Worm (Caenorhabditis elegans) whole organism, young adult: ENCODE data around the gene ent-2.

Source experiments
- F10E7.11 ChIP-seq: sonication (generic microtip); optimal IDR thresholded peaks from 2 replicates; lab custom pipeline; 2017; ENCODE audit warnings: mild to moderate bottlenecking, missing genetic modification characterization, moderate library complexity, missing compliant biosample characterization
- F33H1.4 ChIP-seq: fragments of 200-800 bp; sonication (Bioruptor generic); IDR thresholded peaks from 2 replicates; pipeline ENCODE4 v1.3.6; 2022; ENCODE audit warnings: missing genetic modification reagents, missing genetic modification characterization, missing compliant biosample characterization
- F52B5.7 ChIP-seq: sonication (generic microtip); optimal IDR thresholded peaks from 2 replicates; lab custom pipeline; 2016; ENCODE audit warnings: mild to moderate bottlenecking, missing genetic modification characterization, missing compliant biosample characterization
- F57A8.1 ChIP-seq: fragments of 200-800 bp; sonication (Bioruptor generic); optimal IDR thresholded peaks from 2 replicates; lab custom pipeline; 2018; ENCODE audit warnings: mild to moderate bottlenecking, missing genetic modification characterization, moderate library complexity, missing compliant biosample characterization
- F57C9.4 ChIP-seq: sonication (generic microtip); optimal IDR thresholded peaks from 2 replicates; lab custom pipeline; 2017; ENCODE audit warnings: mild to moderate bottlenecking, missing genetic modification characterization, missing compliant biosample characterization
- K11D2.4 ChIP-seq: fragments of 200-800 bp; sonication (Bioruptor generic); IDR thresholded peaks from 2 replicates; pipeline ENCODE4 v1.3.6; 2022; ENCODE audit warnings: missing genetic modification reagents, missing genetic modification characterization, missing compliant biosample characterization
- Y53F4B.3 ChIP-seq: fragments of 200-800 bp; sonication (Bioruptor generic); IDR thresholded peaks from 2 replicates; pipeline ENCODE4 v1.3.6; 2022; ENCODE audit warnings: missing genetic modification reagents, missing genetic modification characterization, missing compliant biosample characterization
- Y79H2A.3 ChIP-seq: fragments of 200-800 bp; sonication (Bioruptor generic); conservative IDR thresholded peaks from 2 replicates; pipeline ENCODE4 v1.3.6; 2022; ENCODE audit warnings: missing genetic modification reagents, missing genetic modification characterization, missing compliant biosample characterization
- aptf-2 ChIP-seq: fragments of 200-800 bp; sonication (Bioruptor generic); conservative IDR thresholded peaks from 2 replicates; pipeline ENCODE4 v1.3.6; 2022; ENCODE audit warnings: missing genetic modification reagents, missing genetic modification characterization, missing compliant biosample characterization
- attf-3 ChIP-seq: fragments of 200-800 bp; sonication (Bioruptor generic); conservative IDR thresholded peaks from 2 replicates; pipeline ENCODE4 v1.3.6; 2022; ENCODE audit warnings: missing genetic modification reagents, missing genetic modification characterization, missing compliant biosample characterization
- attf-6 ChIP-seq: fragments of 200-800 bp; sonication (Bioruptor generic); IDR thresholded peaks from 2 replicates; pipeline ENCODE4 v1.3.6; 2022; ENCODE audit warnings: missing genetic modification reagents, missing genetic modification characterization, missing compliant biosample characterization
- bed-1 ChIP-seq: fragments of 200-800 bp; sonication (Bioruptor generic); IDR thresholded peaks from 2 replicates; pipeline ENCODE4 v1.3.6; 2022; ENCODE audit warnings: missing genetic modification reagents, missing genetic modification characterization, missing compliant biosample characterization
- cebp-1 ChIP-seq, 2 experiments: fragments of 200-800 bp in 1 of 2; sonication (Bioruptor generic) in 1 of 2; sonication (generic microtip) in 1 of 2; IDR thresholded peaks in 1 of 2; optimal IDR thresholded peaks in 1 of 2; 2 replicates each; pipeline versions ENCODE4 v1.3.6 to Lab custom; 2017 to 2022; ENCODE audit warnings: missing compliant biosample characterization in 2 of 2, missing genetic modification characterization in 2 of 2, mild to moderate bottlenecking in 1 of 2, missing genetic modification reagents in 1 of 2, moderate library complexity in 1 of 2
- ceh-100 ChIP-seq: fragments of 200-800 bp; sonication (Bioruptor generic); IDR thresholded peaks from 2 replicates; pipeline ENCODE4 v1.3.6; 2022; ENCODE audit warnings: missing genetic modification reagents, missing genetic modification characterization, missing compliant biosample characterization
- dox-1 ChIP-seq: fragments of 200-800 bp; sonication (Bioruptor generic); IDR thresholded peaks from 2 replicates; pipeline ENCODE4 v1.3.6; 2022; ENCODE audit warnings: missing genetic modification reagents, missing genetic modification characterization, missing compliant biosample characterization
- dpl-1 ChIP-seq: fragments of 150-350 bp; optimal IDR thresholded peaks from 2 replicates; lab custom pipeline; 2014; ENCODE audit warnings: missing biosample characterization, missing genetic modification reagents, missing genetic modification characterization
- egl-44 ChIP-seq: fragments of 200-800 bp; sonication (Bioruptor generic); IDR thresholded peaks from 2 replicates; pipeline ENCODE4 v1.3.6; 2022; ENCODE audit warnings: missing genetic modification reagents, missing genetic modification characterization, missing compliant biosample characterization
- ets-4 ChIP-seq: fragments of 200-800 bp; sonication (Bioruptor generic); optimal IDR thresholded peaks from 2 replicates; lab custom pipeline; 2018; ENCODE audit warnings: mild to moderate bottlenecking, missing genetic modification characterization, missing compliant biosample characterization
- gei-17 ChIP-seq: fragments of 200-800 bp; sonication (Bioruptor generic); optimal IDR thresholded peaks from 2 replicates; lab custom pipeline; 2018; ENCODE audit warnings: mild to moderate bottlenecking, missing genetic modification characterization, missing compliant biosample characterization
- hlh-26 ChIP-seq: fragments of 200-800 bp; sonication (Bioruptor generic); conservative IDR thresholded peaks from 2 replicates; pipeline ENCODE4 v1.3.6; 2022; ENCODE audit warnings: missing genetic modification reagents, missing genetic modification characterization, missing compliant biosample characterization
- hmg-1.2 ChIP-seq: fragments of 200-800 bp; sonication (Bioruptor generic); IDR thresholded peaks from 2 replicates; pipeline ENCODE4 v1.3.6; 2022; ENCODE audit warnings: missing genetic modification reagents, missing genetic modification characterization, missing compliant biosample characterization
- let-607 ChIP-seq, 2 experiments: fragments of 200-800 bp in 1 of 2; sonication (Bioruptor generic) in 1 of 2; sonication (generic microtip) in 1 of 2; optimal IDR thresholded peaks; 2 replicates each; lab custom pipeline; 2016 to 2018; ENCODE audit warnings: mild to moderate bottlenecking in 2 of 2, missing compliant biosample characterization in 2 of 2, missing genetic modification characterization in 2 of 2, moderate library complexity in 2 of 2, missing genotype in 1 of 2
- lin-40 ChIP-seq: sonication (generic microtip); optimal IDR thresholded peaks from 2 replicates; lab custom pipeline; 2016; ENCODE audit warnings: missing genetic modification characterization, mild to moderate bottlenecking, missing compliant biosample characterization, missing genotype, missing genetic modification reagents
- lsy-27 ChIP-seq: sonication (generic microtip); optimal IDR thresholded peaks from 2 replicates; lab custom pipeline; 2017; ENCODE audit warnings: missing genetic modification characterization, mild to moderate bottlenecking, missing compliant biosample characterization, antibody characterized with exemption, missing genotype, borderline replicate concordance; ENCODE audit not compliant: insufficient read depth
- madf-3 ChIP-seq: fragments of 200-800 bp; sonication (Bioruptor generic); IDR thresholded peaks from 2 replicates; pipeline ENCODE4 v1.3.6; 2022; ENCODE audit warnings: missing genetic modification reagents, missing genetic modification characterization, missing compliant biosample characterization
- mel-28 ChIP-seq: sonication (generic microtip); optimal IDR thresholded peaks from 2 replicates; lab custom pipeline; 2016; ENCODE audit warnings: borderline replicate concordance, mild to moderate bottlenecking, missing genetic modification characterization, missing compliant biosample characterization
- nfya-1 ChIP-seq: sonication (generic microtip); optimal IDR thresholded peaks from 2 replicates; lab custom pipeline; 2017; ENCODE audit warnings: antibody characterized with exemption, missing compliant biosample characterization, missing genetic modification characterization, borderline replicate concordance; ENCODE audit not compliant: insufficient read depth
- nfyb-1 ChIP-seq: fragments of 200-800 bp; sonication (Bioruptor generic); IDR thresholded peaks from 2 replicates; pipeline ENCODE4 v1.3.6; 2022; ENCODE audit warnings: missing genetic modification reagents, missing genetic modification characterization, missing compliant biosample characterization
- nhr-179 ChIP-seq: sonication (generic microtip); optimal IDR thresholded peaks from 2 replicates; lab custom pipeline; 2016; ENCODE audit warnings: mild to moderate bottlenecking, missing genetic modification characterization, missing compliant biosample characterization
- nhr-80 ChIP-seq: sonication (generic microtip); optimal IDR thresholded peaks from 2 replicates; lab custom pipeline; 2016; ENCODE audit warnings: missing genetic modification characterization, missing compliant biosample characterization
- nhr-90 ChIP-seq: sonication (generic microtip); optimal IDR thresholded peaks from 2 replicates; lab custom pipeline; 2016; ENCODE audit warnings: missing genotype, mild to moderate bottlenecking, missing genetic modification characterization, missing compliant biosample characterization
- pbrm-1 ChIP-seq: fragments of 200-800 bp; sonication (Bioruptor generic); IDR thresholded peaks from 2 replicates; pipeline ENCODE4 v1.3.6; 2022; ENCODE audit warnings: missing genetic modification reagents, missing genetic modification characterization, missing compliant biosample characterization
- repo-1 ChIP-seq: sonication (generic microtip); optimal IDR thresholded peaks from 2 replicates; lab custom pipeline; 2017; ENCODE audit warnings: mild to moderate bottlenecking, missing genetic modification characterization, missing compliant biosample characterization
- snpc-1.1 ChIP-seq: sonication (generic microtip); optimal IDR thresholded peaks from 2 replicates; lab custom pipeline; 2017; ENCODE audit warnings: missing genetic modification characterization, mild to moderate bottlenecking, missing compliant biosample characterization, antibody characterized with exemption, moderate library complexity, missing genotype, missing genetic modification reagents; ENCODE audit not compliant: insufficient read depth
- snpc-4 ChIP-seq, 5 experiments: fragments of 150-350 bp in 1 of 5; sonication (generic microtip) in 4 of 5; optimal IDR thresholded peaks; 2 replicates each; lab custom pipeline; 2014 to 2018; ENCODE audit warnings: missing genetic modification characterization in 5 of 5, missing biosample characterization in 3 of 5, antibody characterized with exemption in 2 of 5, mild to moderate bottlenecking in 2 of 5, missing compliant biosample characterization in 2 of 5, missing genotype in 2 of 5, moderate library complexity in 2 of 5, missing genetic modification reagents in 1 of 5
- unc-62 ChIP-seq: fragments of 150-350 bp; optimal IDR thresholded peaks from 2 replicates; lab custom pipeline; 2014; ENCODE audit warnings: missing biosample characterization, missing genetic modification reagents, missing genetic modification characterization
- zfh-2 ChIP-seq: fragments of 200-800 bp; sonication (Bioruptor generic); conservative IDR thresholded peaks from 2 replicates; pipeline ENCODE4 v1.3.6; 2022; ENCODE audit warnings: missing genetic modification reagents, missing genetic modification characterization, missing compliant biosample characterization
- ztf-18 ChIP-seq: sonication (generic microtip); optimal IDR thresholded peaks from 2 replicates; lab custom pipeline; 2016; ENCODE audit warnings: missing genotype, mild to moderate bottlenecking, missing genetic modification characterization, missing compliant biosample characterization
- ztf-6 ChIP-seq: fragments of 200-800 bp; sonication (Bioruptor generic); IDR thresholded peaks from 2 replicates; pipeline ENCODE4 v1.3.6; 2022; ENCODE audit warnings: missing genetic modification reagents, missing genetic modification characterization, missing compliant biosample characterization

The ent-2 gene

DNA sequence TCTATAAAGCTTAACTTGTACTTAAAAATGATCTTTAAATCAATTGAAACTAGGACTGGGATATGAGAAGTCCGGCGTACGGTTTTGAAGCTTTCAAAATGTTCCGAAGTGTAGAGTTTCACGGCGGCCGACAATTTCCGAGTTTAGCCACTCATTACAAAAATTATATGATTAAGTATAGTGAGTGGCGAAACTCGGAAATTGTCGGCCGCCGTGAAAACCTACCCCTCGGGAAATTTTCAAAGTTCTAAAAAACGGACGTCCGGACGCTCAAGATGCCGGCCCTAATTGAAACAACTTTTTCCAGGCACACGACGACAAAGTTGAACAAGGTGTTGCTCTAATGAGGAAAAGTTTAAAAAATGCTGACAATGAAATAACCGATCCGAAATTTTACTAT, 15.7 kb upstream of the ent-2 start:
- TF ChIP-seq ceh-100 (GFP tag; lab: Robert Waterston, UW), result no peak
- no peak for TF ChIP-seq aptf-2
- no peak for TF ChIP-seq snpc-4 (GFP tag; optimal IDR thresholded peaks at IDR 0.05; lab: Kevin White, UChicago)
- TF ChIP-seq snpc-4 (tag; optimal IDR thresholded peaks at IDR 0.05; lab: Kevin White, UChicago), result peak in 2 of 4 experiments; percentile 83 to 85
- TF ChIP-seq snpc-1.1 (tag; lab: Kevin White, UChicago), result peak; percentile 14
- TF ChIP-seq ets-4 (GFP tag; lab: Kevin White, UChicago), result no peak
- no peak for TF ChIP-seq F57A8.1 (GFP tag; lab: Kevin White, UChicago)

DNA sequence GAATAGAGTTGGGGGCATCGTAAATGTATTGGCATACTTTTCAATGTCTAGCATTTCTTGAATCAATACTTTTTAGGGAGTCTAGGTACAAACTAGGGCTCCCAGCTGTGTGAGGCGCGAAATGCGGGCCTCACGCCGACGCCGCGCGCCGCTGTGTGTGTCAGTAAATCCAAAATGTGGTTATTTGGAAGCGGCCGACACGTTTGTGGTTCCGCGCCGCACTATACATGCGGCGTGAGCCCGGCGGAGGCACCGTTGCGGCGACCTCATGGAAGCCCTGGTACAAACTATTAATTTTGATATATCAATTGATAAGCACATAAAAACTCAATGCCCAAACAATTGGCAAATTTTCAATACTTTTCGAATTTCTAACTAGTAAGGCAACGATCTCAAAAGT, 14.7 kb upstream of the ent-2 start:
- 0 out of 2 replicates have a peak, but pooled peaks have one; percentile 20 for TF ChIP-seq hmg-1.2 (GFP tag; lab: Robert Waterston, UW)
- no peak for TF ChIP-seq snpc-4 (GFP tag; optimal IDR thresholded peaks at IDR 0.05; lab: Kevin White, UChicago)
- peak in 2 of 4 experiments; percentile 69 to 71 for TF ChIP-seq snpc-4 (tag; optimal IDR thresholded peaks at IDR 0.05; lab: Kevin White, UChicago)
- peak; percentile 49; the same call in 1 of the 2 replicates for TF ChIP-seq zfh-2 (GFP tag; lab: Robert Waterston, UW)
- no peak for TF ChIP-seq ceh-100 (GFP tag; lab: Robert Waterston, UW)
- TF ChIP-seq lsy-27 (tag; lab: Kevin White, UChicago), result no peak
- TF ChIP-seq, all 124 proteins: peak for 3

DNA sequence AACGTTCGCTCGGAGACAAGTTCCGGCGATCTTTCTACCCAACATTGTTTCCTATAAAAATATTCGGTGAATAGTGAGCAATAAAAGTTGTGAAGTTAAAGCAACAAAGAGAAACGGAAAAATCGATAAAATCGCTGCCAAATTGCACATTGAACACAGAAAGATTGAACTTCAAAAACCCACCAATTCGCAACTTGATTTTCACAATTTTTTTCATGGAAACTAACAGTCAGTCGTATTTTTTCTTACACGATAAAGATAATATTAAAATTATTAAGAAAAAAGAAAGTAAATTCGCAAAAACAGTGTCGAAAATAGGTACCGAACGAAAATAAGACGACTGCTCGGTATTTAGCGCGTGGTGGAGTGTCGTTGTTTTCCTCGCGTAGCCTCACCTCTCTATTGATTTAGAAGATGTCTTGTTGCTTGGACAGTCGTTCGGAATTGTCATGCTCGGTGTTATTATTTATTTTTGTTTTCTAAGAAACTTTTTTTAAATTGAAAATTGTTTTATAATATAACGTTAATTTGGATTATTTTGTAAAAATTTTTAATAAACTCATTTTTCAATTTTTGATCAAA, 10.4 kb upstream of the ent-2 start, which contains the start of gene gas-1:
gas-1 (minus strand) TSS at position 51 of the 582 bp plus-strand sequence.
- no peak for TF ChIP-seq unc-62 (GFP tag; lab: Kevin White, UChicago)
- TF ChIP-seq hmg-1.2 (GFP tag; lab: Robert Waterston, UW), result peak; percentile 10; the same call in 1 of the 2 replicates
- peak; percentile 88 for TF ChIP-seq attf-3 (GFP tag; lab: Robert Waterston, UW)

DNA sequence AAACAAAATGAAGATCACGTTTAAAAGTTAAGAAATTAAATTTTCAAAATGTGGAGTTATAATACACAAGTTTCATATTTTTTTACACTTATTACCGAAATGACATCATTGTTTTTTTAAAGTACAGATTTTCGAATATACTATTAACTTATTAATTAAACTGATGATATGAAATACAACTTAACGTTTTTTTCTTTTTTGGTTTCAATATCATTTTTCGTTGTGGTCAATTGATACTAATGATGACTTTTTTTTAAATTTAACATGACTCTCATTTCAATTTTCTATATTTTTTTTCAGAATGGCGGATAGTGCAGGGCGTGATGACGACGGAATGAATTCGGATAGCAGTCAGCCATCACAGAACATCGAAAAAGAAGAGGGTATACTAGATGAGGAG, 9.8 kb upstream of the ent-2 start, which contains the start of gene usp-33:
usp-33 (plus strand) TSS at position 301 of the 400 bp plus-strand sequence.
- TF ChIP-seq lin-40 (tag; lab: Kevin White, UChicago) (no peak), nhr-179 (no peak), nhr-90 (tag; lab: Kevin White, UChicago) (no peak), F57C9.4 (no peak), Y53F4B.3 (no peak), hlh-26 (GFP tag; lab: Robert Waterston, UW) (no peak), bed-1 (no peak), madf-3 (GFP tag; lab: Robert Waterston, UW) (no peak), ztf-6 (no peak), F10E7.11 (tag; lab: Kevin White, UChicago) (no peak), F33H1.4 (GFP tag; lab: Robert Waterston, UW) (no peak), F52B5.7 (tag; lab: Kevin White, UChicago) (no peak), nfyb-1 (GFP tag; lab: Robert Waterston, UW) (no peak), ztf-18 (tag; lab: Kevin White, UChicago) (no peak)

- TF ChIP-seq gei-17 (GFP tag; lab: Kevin White, UChicago) (no peak), let-607 (tag; optimal IDR thresholded peaks at IDR 0.05; lab: Kevin White, UChicago) (no peak), cebp-1 (GFP tag; IDR thresholded peaks at IDR 0.05; lab: Robert Waterston, UW) (no peak), cebp-1 (tag; optimal IDR thresholded peaks at IDR 0.05; lab: Kevin White, UChicago) (no peak), dox-1 (GFP tag; lab: Robert Waterston, UW) (no peak), ztf-18 (tag; lab: Kevin White, UChicago) (no peak), egl-44 (GFP tag; lab: Robert Waterston, UW) (no peak), repo-1 (tag; lab: Kevin White, UChicago) (no peak), mel-28 (tag; lab: Kevin White, UChicago) (no peak), nhr-80 (no peak), Y79H2A.3 (no peak), pbrm-1 (GFP tag; lab: Robert Waterston, UW) (no peak), attf-6 (GFP tag; lab: Robert Waterston, UW) (no peak), nfya-1 (no peak), K11D2.4 (GFP tag; lab: Robert Waterston, UW) (no peak), nhr-179 (no peak), dpl-1 (GFP tag; lab: Kevin White, UChicago) (no peak)
These were observed 7.5 kb upstream of the ent-2 start for ce11 chrX:15593366-15593765.
